Worm (Caenorhabditis elegans): ENCODE data around the gene F58F12.2.

ce11 chrII:6401649-6402048 is 13.8 kb upstream of the F58F12.2 start, which contains the start of gene btb-2:
- no peak for TF ChIP-seq ama-1 (optimal IDR thresholded peaks at IDR 0.05)
- TF ChIP-seq flt-1 (GFP tag; IDR thresholded peaks at IDR 0.05) = no peak
- TF ChIP-seq ceh-36 (tag; optimal IDR thresholded peaks at IDR 0.05) = no peak
- no peak for TF ChIP-seq tra-4 (tag; optimal IDR thresholded peaks at IDR 0.05)
- no peak for TF ChIP-seq pes-1 (GFP tag; IDR thresholded peaks at IDR 0.05)
- no peak for TF ChIP-seq F13C5.2 (tag; optimal IDR thresholded peaks at IDR 0.05)
- TF ChIP-seq sea-1 (GFP tag; conservative IDR thresholded peaks at IDR 0.05) = no peak
- TF ChIP-seq tbx-11 (GFP tag; IDR thresholded peaks at IDR 0.05) = no peak
- TF ChIP-seq B0310.2 (tag; optimal IDR thresholded peaks at IDR 0.05) = no peak
- TF ChIP-seq tbx-37 (GFP tag; conservative IDR thresholded peaks at IDR 0.05) = no peak
- TF ChIP-seq hmg-4 (GFP tag; optimal IDR thresholded peaks at IDR 0.05) = no peak
- no peak for TF ChIP-seq hnd-1 (tag; optimal IDR thresholded peaks at IDR 0.05)

Data from whole organism, early embryonic.